Worm (Caenorhabditis elegans) whole organism, L4 larva: ENCODE data around the gene nhr-272.

Source experiments
- F10B5.3 ChIP-seq: sonication (generic microtip); optimal IDR thresholded peaks from 2 replicates; lab custom pipeline; 2016; ENCODE audit warnings: mild to moderate bottlenecking, missing genetic modification characterization, missing compliant biosample characterization
- R02D3.7 ChIP-seq: fragments of 150-350 bp; sonication (generic microtip); optimal IDR thresholded peaks from 3 replicates; lab custom pipeline; 2014; ENCODE audit warnings: missing biosample characterization, missing genetic modification characterization
- Y48G9A.11 ChIP-seq: fragments of 200-800 bp; sonication (Bioruptor generic); IDR thresholded peaks from 2 replicates; pipeline ENCODE4 v1.3.6; 2022; ENCODE audit warnings: missing genetic modification reagents, missing genetic modification characterization, missing compliant biosample characterization
- Y75B8A.6 ChIP-seq: fragments of 200-800 bp; sonication (Bioruptor generic); IDR thresholded peaks from 2 replicates; pipeline ENCODE4 v1.3.6; 2022; ENCODE audit warnings: missing genetic modification reagents, missing genetic modification characterization, missing compliant biosample characterization
- aha-1 ChIP-seq: fragments of 150-350 bp; peaks from one replicate; lab custom pipeline; 2014; ENCODE audit warnings: missing biosample characterization, missing genetic modification characterization
- arid-1 ChIP-seq: fragments of 200-800 bp; sonication (Bioruptor generic); conservative IDR thresholded peaks from 2 replicates; pipeline ENCODE4 v1.3.6; 2022; ENCODE audit warnings: missing genetic modification reagents, missing genetic modification characterization, missing compliant biosample characterization
- attf-4 ChIP-seq: sonication (generic microtip); optimal IDR thresholded peaks from 3 replicates; lab custom pipeline; 2017; ENCODE audit warnings: missing biosample characterization, missing genetic modification characterization
- ceh-20 ChIP-seq: fragments of 200-800 bp; sonication (Bioruptor generic); IDR thresholded peaks from 2 replicates; pipeline ENCODE4 v1.3.6; 2022; ENCODE audit warnings: missing genetic modification reagents, missing genetic modification characterization, missing compliant biosample characterization
- ceh-28 ChIP-seq: fragments of 150-350 bp; optimal IDR thresholded peaks from 2 replicates; lab custom pipeline; 2014; ENCODE audit warnings: missing biosample characterization, missing genetic modification reagents, missing genetic modification characterization
- ceh-44 ChIP-seq: fragments of 200-800 bp; sonication (Bioruptor generic); IDR thresholded peaks from 2 replicates; pipeline ENCODE4 v1.3.6; 2022; ENCODE audit warnings: missing genetic modification reagents, missing genetic modification characterization, missing compliant biosample characterization
- ceh-62 ChIP-seq: sonication (generic microtip); optimal IDR thresholded peaks from 2 replicates; lab custom pipeline; 2017; ENCODE audit warnings: missing biosample characterization, missing genetic modification characterization
- ctbp-1 ChIP-seq: fragments of 200-800 bp; sonication (Bioruptor generic); IDR thresholded peaks from 2 replicates; pipeline ENCODE4 v1.3.6; 2022; ENCODE audit warnings: missing genetic modification reagents, missing genetic modification characterization, missing compliant biosample characterization
- daf-16 ChIP-seq, 3 experiments: sonication (generic microtip); optimal IDR thresholded peaks; 2 replicates each; lab custom pipeline; 2016 to 2017; ENCODE audit warnings: missing genetic modification characterization in 3 of 3, missing genetic modification reagents in 3 of 3, mild to moderate bottlenecking in 2 of 3, missing compliant biosample characterization in 2 of 3, missing biosample characterization in 1 of 3, moderate library complexity in 1 of 3
- daf-8 ChIP-seq: fragments of 200-800 bp; sonication (Bioruptor generic); IDR thresholded peaks from 2 replicates; pipeline ENCODE4 v1.3.6; 2022; ENCODE audit warnings: missing genetic modification characterization, missing compliant biosample characterization
- dpl-1 ChIP-seq: fragments of 150-350 bp; optimal IDR thresholded peaks from 2 replicates; lab custom pipeline; 2014; ENCODE audit warnings: missing biosample characterization, missing genetic modification reagents, missing genetic modification characterization
- duxl-1 ChIP-seq: sonication (generic microtip); optimal IDR thresholded peaks from 2 replicates; lab custom pipeline; 2016; ENCODE audit warnings: mild to moderate bottlenecking, missing genetic modification characterization, moderate library complexity, missing compliant biosample characterization; ENCODE audit not compliant: poor library complexity
- egl-27 ChIP-seq: sonication (generic microtip); optimal IDR thresholded peaks from 3 replicates; lab custom pipeline; 2017; ENCODE audit warnings: missing biosample characterization, missing genetic modification reagents, missing genetic modification characterization
- fkh-10 ChIP-seq: fragments of 150-350 bp; optimal IDR thresholded peaks from 2 replicates; lab custom pipeline; 2014; ENCODE audit warnings: missing biosample characterization, missing genetic modification reagents, missing genetic modification characterization
- hlh-30 ChIP-seq: sonication (generic microtip); optimal IDR thresholded peaks from 2 replicates; lab custom pipeline; 2017; ENCODE audit warnings: antibody characterized with exemption, mild to moderate bottlenecking, missing genetic modification characterization, missing compliant biosample characterization; ENCODE audit not compliant: insufficient read depth
- hmg-1.1 ChIP-seq: fragments of 200-800 bp; sonication (Bioruptor generic); IDR thresholded peaks from 2 replicates; pipeline ENCODE4 v1.3.6; 2022; ENCODE audit warnings: missing genetic modification reagents, missing genetic modification characterization, missing compliant biosample characterization
- lin-1 ChIP-seq: fragments of 200-800 bp; sonication (Bioruptor generic); IDR thresholded peaks from 2 replicates; pipeline ENCODE4 v1.3.6; 2022; ENCODE audit warnings: missing genetic modification reagents, missing genetic modification characterization, missing compliant biosample characterization
- lin-29 ChIP-seq: fragments of 200-800 bp; sonication (Bioruptor generic); IDR thresholded peaks from 2 replicates; pipeline ENCODE4 v1.3.6; 2022; ENCODE audit warnings: missing genetic modification reagents, missing genetic modification characterization, missing compliant biosample characterization
- lin-38 ChIP-seq: fragments of 200-800 bp; sonication (Bioruptor generic); IDR thresholded peaks from 2 replicates; pipeline ENCODE4 v1.3.6; 2022; ENCODE audit warnings: missing genetic modification reagents, missing genetic modification characterization, missing compliant biosample characterization
- lir-3 ChIP-seq: sonication (generic microtip); optimal IDR thresholded peaks from 2 replicates; lab custom pipeline; 2016; ENCODE audit warnings: mild to moderate bottlenecking, missing genetic modification characterization, missing compliant biosample characterization
- lsy-2 ChIP-seq, 2 experiments: fragments of 150-350 bp in 1 of 2; sonication (generic microtip) in 1 of 2; optimal IDR thresholded peaks; 2 replicates each; lab custom pipeline; 2014 to 2017; ENCODE audit warnings: missing biosample characterization in 2 of 2, missing genetic modification characterization in 2 of 2
- mdl-1 ChIP-seq, 2 experiments: fragments of 150-350 bp in 1 of 2; sonication (generic microtip) in 1 of 2; optimal IDR thresholded peaks; 2 replicates each; lab custom pipeline; 2014 to 2017; ENCODE audit warnings: missing biosample characterization in 2 of 2, missing genetic modification characterization in 2 of 2
- mdt-29 ChIP-seq: fragments of 200-800 bp; sonication (Bioruptor generic); IDR thresholded peaks from 2 replicates; pipeline ENCODE4 v1.3.6; 2022; ENCODE audit warnings: missing genetic modification reagents, missing genetic modification characterization, missing compliant biosample characterization
- mes-2 ChIP-seq: sonication (generic microtip); optimal IDR thresholded peaks from 2 replicates; lab custom pipeline; 2016; ENCODE audit warnings: missing genotype, mild to moderate bottlenecking, missing genetic modification characterization, missing compliant biosample characterization; ENCODE audit not compliant: poor library complexity, severe bottlenecking
- mxl-2 ChIP-seq: fragments of 200-800 bp; sonication (Bioruptor generic); conservative IDR thresholded peaks from 2 replicates; pipeline ENCODE4 v1.3.6; 2022; ENCODE audit warnings: missing genetic modification reagents, missing genetic modification characterization, missing compliant biosample characterization
- mxl-3 ChIP-seq: fragments of 200-800 bp; sonication (Bioruptor generic); optimal IDR thresholded peaks from 2 replicates; lab custom pipeline; 2018; ENCODE audit warnings: mild to moderate bottlenecking, missing genetic modification characterization, missing compliant biosample characterization
- nhr-102 ChIP-seq: sonication (generic microtip); optimal IDR thresholded peaks from 2 replicates; lab custom pipeline; 2016; ENCODE audit warnings: mild to moderate bottlenecking, missing genetic modification characterization, moderate library complexity, missing compliant biosample characterization
- nhr-11 ChIP-seq: fragments of 150-350 bp; optimal IDR thresholded peaks from 2 replicates; lab custom pipeline; 2014; ENCODE audit warnings: missing biosample characterization, missing genetic modification characterization
- nhr-111 ChIP-seq: fragments of 200-800 bp; sonication (Bioruptor generic); optimal IDR thresholded peaks from 2 replicates; lab custom pipeline; 2018; ENCODE audit warnings: mild to moderate bottlenecking, missing genetic modification characterization, missing compliant biosample characterization
- nhr-237 ChIP-seq: sonication (generic microtip); optimal IDR thresholded peaks from 2 replicates; lab custom pipeline; 2017; ENCODE audit warnings: missing biosample characterization, missing genetic modification characterization
- nhr-25 ChIP-seq: sonication (generic microtip); optimal IDR thresholded peaks from 2 replicates; lab custom pipeline; 2017; ENCODE audit warnings: missing genetic modification characterization, mild to moderate bottlenecking, missing compliant biosample characterization, antibody characterized with exemption, moderate library complexity, borderline replicate concordance; ENCODE audit not compliant: insufficient read depth
- nhr-28 ChIP-seq: fragments of 150-350 bp; optimal IDR thresholded peaks from 2 replicates; lab custom pipeline; 2014; ENCODE audit warnings: missing biosample characterization, missing genetic modification characterization
- nhr-6 ChIP-seq: fragments of 150-350 bp; optimal IDR thresholded peaks from 2 replicates; lab custom pipeline; 2014; ENCODE audit warnings: missing biosample characterization, missing genetic modification characterization
- nhr-77 ChIP-seq: fragments of 150-350 bp; optimal IDR thresholded peaks from 2 replicates; lab custom pipeline; 2014; ENCODE audit warnings: missing biosample characterization, missing genetic modification characterization
- rbr-2 ChIP-seq: sonication (generic microtip); optimal IDR thresholded peaks from 2 replicates; lab custom pipeline; 2016; ENCODE audit warnings: missing genotype, missing genetic modification characterization, missing compliant biosample characterization
- sdz-12 ChIP-seq: fragments of 200-800 bp; sonication (Bioruptor generic); optimal IDR thresholded peaks from 2 replicates; lab custom pipeline; 2018; ENCODE audit warnings: mild to moderate bottlenecking, missing genetic modification characterization, missing compliant biosample characterization
- skn-1 ChIP-seq: fragments of 150-350 bp; optimal IDR thresholded peaks from 2 replicates; lab custom pipeline; 2014; ENCODE audit warnings: missing biosample characterization, missing genetic modification characterization
- tag-97 ChIP-seq: fragments of 200-800 bp; sonication (Bioruptor generic); IDR thresholded peaks from 2 replicates; pipeline ENCODE4 v1.3.6; 2022; ENCODE audit warnings: missing genetic modification characterization, missing compliant biosample characterization
- tra-1 ChIP-seq: fragments of 200-800 bp; sonication (Bioruptor generic); IDR thresholded peaks from 2 replicates; pipeline ENCODE4 v1.3.6; 2022; ENCODE audit warnings: missing genetic modification reagents, missing genetic modification characterization, missing compliant biosample characterization
- unc-130 ChIP-seq: sonication (generic microtip); optimal IDR thresholded peaks from 2 replicates; lab custom pipeline; 2016; ENCODE audit warnings: missing genetic modification reagents, missing genetic modification characterization, missing compliant biosample characterization
- unc-62 ChIP-seq, 3 experiments: fragments of 150-350 bp in 1 of 3; sonication (generic microtip); optimal IDR thresholded peaks in 2 of 3; peaks in 1 of 3; 1 replicate in 1 of 3; 2 replicates in 2 of 3; lab custom pipeline; 2014 to 2017; ENCODE audit warnings: missing biosample characterization in 3 of 3, missing genetic modification characterization in 3 of 3, missing genetic modification reagents in 3 of 3, missing genotype in 1 of 3
- ztf-7 ChIP-seq: fragments of 150-350 bp; optimal IDR thresholded peaks from 2 replicates; lab custom pipeline; 2014; ENCODE audit warnings: missing biosample characterization, missing genetic modification characterization

Gene nhr-272

DNA sequence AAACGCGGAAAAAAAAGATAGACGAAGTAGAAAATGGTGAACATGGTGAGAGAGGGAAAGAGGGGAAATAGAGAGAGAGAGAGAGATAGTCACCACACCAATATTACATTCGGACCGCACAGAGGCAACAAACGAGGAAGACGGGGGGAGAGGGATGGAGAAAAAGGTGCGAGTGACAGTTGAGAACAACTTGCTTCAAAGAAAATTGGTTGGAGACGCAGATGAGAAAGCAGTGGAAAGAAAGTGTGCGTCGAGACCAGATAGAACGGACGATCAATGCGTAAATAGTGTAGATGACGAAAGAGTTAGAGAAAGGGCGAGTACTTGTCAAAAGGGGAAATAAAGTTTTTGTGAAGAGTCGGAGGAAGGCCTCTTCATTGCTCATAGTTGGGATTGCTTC is 34.2 kb downstream of the nhr-272 start (continued):
- TF ChIP-seq lin-38 (GFP tag; lab: Robert Waterston, UW) = peak; percentile 20; the same call in 1 of the 2 replicates
- TF ChIP-seq dpl-1 = peak; percentile 30
- TF ChIP-seq egl-27 (tag; lab: Kevin White, UChicago) = peak; percentile 44
- no peak for TF ChIP-seq tag-97 (GFP tag; lab: Robert Waterston, UW)
- TF ChIP-seq ceh-62 = no peak
- peak; percentile 87 for TF ChIP-seq fkh-10
- TF ChIP-seq aha-1 = peak; percentile 48
- peak; percentile 40 for TF ChIP-seq ceh-28 (tag; lab: Kevin White, UChicago)
- peak; percentile 38 for TF ChIP-seq duxl-1
- TF ChIP-seq mdl-1 (tag; optimal IDR thresholded peaks at IDR 0.05; lab: Kevin White, UChicago) = peak; percentile 29 to 79
- TF ChIP-seq nhr-111 = no peak
- TF ChIP-seq lir-3 = no peak
- no peak for TF ChIP-seq mxl-2 (GFP tag; lab: Robert Waterston, UW)
- peak; percentile 13 for TF ChIP-seq R02D3.7 (tag; lab: Kevin White, UChicago)
- peak; percentile 41 for TF ChIP-seq nhr-102 (tag; lab: Kevin White, UChicago)
- TF ChIP-seq hmg-1.1 (GFP tag; lab: Robert Waterston, UW) = peak; percentile 81
- no peak for TF ChIP-seq lin-29
- TF ChIP-seq ceh-44 (GFP tag; lab: Robert Waterston, UW) = no peak
- peak; percentile 53; the same call in 1 of the 2 replicates for TF ChIP-seq arid-1 (GFP tag; lab: Robert Waterston, UW)
- TF ChIP-seq ceh-20 = 0 out of 2 replicates have a peak, but pooled peaks have one; percentile 55
- no peak for TF ChIP-seq nhr-237 (tag; lab: Kevin White, UChicago)
- peak; percentile 44 for TF ChIP-seq nhr-6 (tag; lab: Kevin White, UChicago)
- TF ChIP-seq unc-62 (GFP tag; optimal IDR thresholded peaks at IDR 0.05 in 1 of 2; lab: Kevin White, UChicago) = peak in 1 of 2 experiments; percentile 99
- no peak for TF ChIP-seq unc-62 (tag; optimal IDR thresholded peaks at IDR 0.05; lab: Kevin White, UChicago)
- TF ChIP-seq daf-16 (GFP tag; optimal IDR thresholded peaks at IDR 0.05; lab: Kevin White, UChicago) = peak in 1 of 2 experiments; percentile 30
- peak; percentile 56 for TF ChIP-seq daf-16 (tag; optimal IDR thresholded peaks at IDR 0.05; lab: Kevin White, UChicago)
- TF ChIP-seq hlh-30 (tag; lab: Kevin White, UChicago) = peak; percentile 82
- TF ChIP-seq mxl-3 (GFP tag; lab: Kevin White, UChicago) = peak; percentile 64
- TF ChIP-seq unc-130 (GFP tag; lab: Kevin White, UChicago) = no peak
- peak; percentile 17 for TF ChIP-seq nhr-25
- TF ChIP-seq ztf-7 (tag; lab: Kevin White, UChicago) = no peak
- TF ChIP-seq tra-1 (GFP tag; lab: Robert Waterston, UW) = no peak
- peak; percentile 86 for TF ChIP-seq nhr-11

DNA sequence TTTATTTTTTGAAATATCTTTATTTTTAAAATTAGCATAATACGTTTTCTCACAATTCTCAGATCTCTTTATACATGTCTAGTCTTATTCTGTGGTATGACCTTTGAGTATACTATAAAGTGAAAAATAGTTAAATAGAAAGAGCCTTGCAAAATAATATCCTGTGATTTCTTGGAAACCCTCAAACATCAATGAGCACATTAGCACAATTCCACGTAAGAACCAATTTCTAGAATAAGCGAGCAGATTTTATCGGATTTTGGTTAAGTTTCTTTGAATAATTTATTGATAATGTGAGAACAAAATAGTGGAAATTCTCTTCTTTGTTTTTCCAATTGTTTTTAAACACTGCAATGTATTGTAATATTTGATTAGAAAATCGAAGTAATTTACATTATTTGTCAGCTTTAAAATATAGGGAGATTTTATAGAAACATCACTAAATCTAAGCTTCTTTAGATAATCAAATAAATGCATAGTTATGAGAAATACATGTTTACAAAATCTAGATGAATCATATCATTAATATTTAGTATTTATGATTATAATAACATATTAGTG is 35.6 kb downstream of the nhr-272 start:
- no peak for TF ChIP-seq Y48G9A.11 (GFP tag; lab: Robert Waterston, UW)
- peak; percentile 28 for TF ChIP-seq nhr-11
- peak; percentile 97 for TF ChIP-seq aha-1
- TF ChIP-seq ceh-44 (GFP tag; lab: Robert Waterston, UW) = no peak

DNA sequence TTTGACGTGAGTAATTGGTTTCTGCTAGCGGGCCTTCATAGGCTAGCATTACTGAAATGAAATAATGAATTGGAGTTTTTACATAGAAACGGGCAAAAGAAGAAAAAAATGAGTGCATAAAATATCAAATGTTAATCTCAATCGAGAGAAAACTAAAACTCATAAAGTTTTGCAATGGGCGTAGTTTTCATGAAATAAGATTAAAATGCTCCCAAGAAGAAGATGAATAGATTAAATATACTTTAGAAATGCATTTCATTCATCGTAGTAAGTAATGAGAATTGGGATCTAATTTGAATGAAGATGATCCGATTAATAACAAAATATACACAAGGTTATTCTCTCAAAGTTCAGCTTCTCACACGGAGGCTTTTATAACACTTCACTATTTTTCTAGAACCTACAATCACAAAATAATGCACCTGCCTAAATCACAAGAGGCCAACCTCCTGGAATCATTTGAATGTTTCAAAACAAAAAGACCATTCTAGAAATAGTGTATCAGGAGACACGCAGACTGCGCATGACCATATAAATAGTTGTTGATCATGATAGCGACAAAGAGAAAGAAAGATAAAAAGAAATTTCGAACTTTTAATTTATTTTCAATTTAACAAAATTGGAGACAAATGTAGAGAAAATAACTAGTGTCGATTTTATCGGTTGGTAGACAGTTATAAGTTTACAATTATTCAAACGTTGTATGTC is 36.7 kb downstream of the nhr-272 start, which contains the start of gene nhr-17:
Gene nhr-17, minus strand, starts transcription at position 51 of the 708 bp plus-strand sequence.
- TF ChIP-seq ctbp-1 (no peak), lsy-2 (tag; optimal IDR thresholded peaks at IDR 0.05; lab: Kevin White, UChicago) (peak in 1 of 2 experiments; percentile 34), lin-38 (GFP tag; lab: Robert Waterston, UW) (no peak), lin-1 (GFP tag; lab: Robert Waterston, UW) (no peak), tra-1 (GFP tag; lab: Robert Waterston, UW) (no peak), attf-4 (no peak), nhr-102 (tag; lab: Kevin White, UChicago) (no peak), rbr-2 (no peak), mdt-29 (GFP tag; lab: Robert Waterston, UW) (peak; percentile 95), daf-8 (GFP tag; lab: Robert Waterston, UW) (no peak), mes-2 (no peak), nhr-28 (tag; lab: Kevin White, UChicago) (peak; percentile 81), ceh-20 (no peak), F10B5.3 (tag; lab: Kevin White, UChicago) (no peak), Y75B8A.6 (GFP tag; lab: Robert Waterston, UW) (0 out of 2 replicates have a peak, but pooled peaks have one; percentile 5), nhr-77 (tag; lab: Kevin White, UChicago) (peak; percentile 30), sdz-12 (no peak), ceh-44 (GFP tag; lab: Robert Waterston, UW) (no peak), skn-1 (tag; lab: Kevin White, UChicago) (no peak)
